Worm (Caenorhabditis elegans) whole organism, L4 larva: ENCODE data around the gene T09F3.5.

Experiments used
- F37D6.2 ChIP-seq: sonication (generic microtip); optimal IDR thresholded peaks from 2 replicates; lab custom pipeline; 2016; ENCODE audit warnings: mild to moderate bottlenecking, missing genetic modification characterization, missing compliant biosample characterization
- Y105C5A.15 ChIP-seq: fragments of 200-800 bp; sonication (Bioruptor generic); IDR thresholded peaks from 2 replicates; pipeline ENCODE4 v1.3.6; 2022; ENCODE audit warnings: missing genetic modification characterization, missing compliant biosample characterization
- ZK546.5 ChIP-seq, 2 experiments: sonication (generic microtip); optimal IDR thresholded peaks; 2 replicates each; lab custom pipeline; 2017; ENCODE audit warnings: missing biosample characterization in 2 of 2, missing genetic modification characterization in 2 of 2
- aha-1 ChIP-seq: fragments of 150-350 bp; peaks from one replicate; lab custom pipeline; 2014; ENCODE audit warnings: missing biosample characterization, missing genetic modification characterization
- aly-2 ChIP-seq: sonication (generic microtip); optimal IDR thresholded peaks from 2 replicates; lab custom pipeline; 2018; ENCODE audit warnings: missing biosample characterization, missing genetic modification characterization
- ama-1 ChIP-seq: fragments of 150-350 bp; optimal IDR thresholded peaks from 2 replicates; lab custom pipeline; 2014; ENCODE audit warnings: inconsistent platforms, mixed read lengths
- ceh-28 ChIP-seq: fragments of 150-350 bp; optimal IDR thresholded peaks from 2 replicates; lab custom pipeline; 2014; ENCODE audit warnings: missing biosample characterization, missing genetic modification reagents, missing genetic modification characterization
- ceh-32 ChIP-seq: sonication (generic microtip); optimal IDR thresholded peaks from 2 replicates; lab custom pipeline; 2016; ENCODE audit warnings: mild to moderate bottlenecking, missing genetic modification characterization, missing compliant biosample characterization; ENCODE audit not compliant: poor library complexity
- ces-1 ChIP-seq: fragments of 150-350 bp; sonication (generic microtip); optimal IDR thresholded peaks from 4 replicates; lab custom pipeline; 2014; ENCODE audit warnings: missing biosample characterization, missing genetic modification reagents, missing genetic modification characterization
- cey-2 ChIP-seq: sonication (generic microtip); optimal IDR thresholded peaks from 3 replicates; lab custom pipeline; 2017; ENCODE audit warnings: missing genetic modification characterization, mild to moderate bottlenecking, missing compliant biosample characterization, antibody characterized with exemption, borderline replicate concordance; ENCODE audit not compliant: insufficient read depth
- daf-12 ChIP-seq: fragments of 150-350 bp; optimal IDR thresholded peaks from 2 replicates; lab custom pipeline; 2014; ENCODE audit warnings: missing biosample characterization, missing genetic modification reagents, missing genetic modification characterization
- daf-16 ChIP-seq, 3 experiments: sonication (generic microtip); optimal IDR thresholded peaks; 2 replicates each; lab custom pipeline; 2016 to 2017; ENCODE audit warnings: missing genetic modification characterization in 3 of 3, missing genetic modification reagents in 3 of 3, mild to moderate bottlenecking in 2 of 3, missing compliant biosample characterization in 2 of 3, missing biosample characterization in 1 of 3, moderate library complexity in 1 of 3
- dmd-6 ChIP-seq: fragments of 200-800 bp; sonication (Bioruptor generic); IDR thresholded peaks from 2 replicates; pipeline ENCODE4 v1.3.6; 2022; ENCODE audit warnings: missing genetic modification reagents, missing genetic modification characterization, missing compliant biosample characterization
- dmd-8 ChIP-seq: fragments of 200-800 bp; sonication (Bioruptor generic); IDR thresholded peaks from 2 replicates; pipeline ENCODE4 v1.3.6; 2022; ENCODE audit warnings: missing genetic modification characterization, missing compliant biosample characterization
- dmd-9 ChIP-seq: fragments of 200-800 bp; sonication (Bioruptor generic); IDR thresholded peaks from 2 replicates; pipeline ENCODE4 v1.3.6; 2022; ENCODE audit warnings: missing genetic modification reagents, missing genetic modification characterization, missing compliant biosample characterization
- duxl-1 ChIP-seq: sonication (generic microtip); optimal IDR thresholded peaks from 2 replicates; lab custom pipeline; 2016; ENCODE audit warnings: mild to moderate bottlenecking, missing genetic modification characterization, moderate library complexity, missing compliant biosample characterization; ENCODE audit not compliant: poor library complexity
- dve-1 ChIP-seq: sonication (generic microtip); optimal IDR thresholded peaks from 2 replicates; lab custom pipeline; 2017; ENCODE audit warnings: antibody characterized with exemption, mild to moderate bottlenecking, missing genetic modification characterization, missing compliant biosample characterization; ENCODE audit not compliant: insufficient read depth
- egl-43 ChIP-seq: fragments of 200-800 bp; sonication (Bioruptor generic); IDR thresholded peaks from 2 replicates; pipeline ENCODE4 v1.3.6; 2022; ENCODE audit warnings: missing genetic modification reagents, missing genetic modification characterization, missing compliant biosample characterization
- hlh-11 ChIP-seq: fragments of 200-800 bp; sonication (Bioruptor generic); optimal IDR thresholded peaks from 2 replicates; lab custom pipeline; 2018; ENCODE audit warnings: mild to moderate bottlenecking, missing genetic modification characterization, missing compliant biosample characterization
- hlh-30 ChIP-seq: sonication (generic microtip); optimal IDR thresholded peaks from 2 replicates; lab custom pipeline; 2017; ENCODE audit warnings: antibody characterized with exemption, mild to moderate bottlenecking, missing genetic modification characterization, missing compliant biosample characterization; ENCODE audit not compliant: insufficient read depth
- lin-29 ChIP-seq: fragments of 200-800 bp; sonication (Bioruptor generic); IDR thresholded peaks from 2 replicates; pipeline ENCODE4 v1.3.6; 2022; ENCODE audit warnings: missing genetic modification reagents, missing genetic modification characterization, missing compliant biosample characterization
- lir-3 ChIP-seq: sonication (generic microtip); optimal IDR thresholded peaks from 2 replicates; lab custom pipeline; 2016; ENCODE audit warnings: mild to moderate bottlenecking, missing genetic modification characterization, missing compliant biosample characterization
- madf-9 ChIP-seq: fragments of 200-800 bp; sonication (Bioruptor generic); conservative IDR thresholded peaks from 2 replicates; pipeline ENCODE4 v1.3.6; 2022; ENCODE audit warnings: missing genetic modification reagents, missing genetic modification characterization, missing compliant biosample characterization
- mdt-29 ChIP-seq: fragments of 200-800 bp; sonication (Bioruptor generic); IDR thresholded peaks from 2 replicates; pipeline ENCODE4 v1.3.6; 2022; ENCODE audit warnings: missing genetic modification reagents, missing genetic modification characterization, missing compliant biosample characterization
- mep-1 ChIP-seq: fragments of 150-350 bp; sonication (generic microtip); optimal IDR thresholded peaks from 3 replicates; lab custom pipeline; 2014; ENCODE audit warnings: missing biosample characterization, missing genetic modification characterization
- mes-2 ChIP-seq: sonication (generic microtip); optimal IDR thresholded peaks from 2 replicates; lab custom pipeline; 2016; ENCODE audit warnings: missing genotype, mild to moderate bottlenecking, missing genetic modification characterization, missing compliant biosample characterization; ENCODE audit not compliant: poor library complexity, severe bottlenecking
- mxl-3 ChIP-seq: fragments of 200-800 bp; sonication (Bioruptor generic); optimal IDR thresholded peaks from 2 replicates; lab custom pipeline; 2018; ENCODE audit warnings: mild to moderate bottlenecking, missing genetic modification characterization, missing compliant biosample characterization
- nhr-102 ChIP-seq: sonication (generic microtip); optimal IDR thresholded peaks from 2 replicates; lab custom pipeline; 2016; ENCODE audit warnings: mild to moderate bottlenecking, missing genetic modification characterization, moderate library complexity, missing compliant biosample characterization
- nhr-11 ChIP-seq: fragments of 150-350 bp; optimal IDR thresholded peaks from 2 replicates; lab custom pipeline; 2014; ENCODE audit warnings: missing biosample characterization, missing genetic modification characterization
- nhr-111 ChIP-seq: fragments of 200-800 bp; sonication (Bioruptor generic); optimal IDR thresholded peaks from 2 replicates; lab custom pipeline; 2018; ENCODE audit warnings: mild to moderate bottlenecking, missing genetic modification characterization, missing compliant biosample characterization
- nhr-25 ChIP-seq: sonication (generic microtip); optimal IDR thresholded peaks from 2 replicates; lab custom pipeline; 2017; ENCODE audit warnings: missing genetic modification characterization, mild to moderate bottlenecking, missing compliant biosample characterization, antibody characterized with exemption, moderate library complexity, borderline replicate concordance; ENCODE audit not compliant: insufficient read depth
- nhr-28 ChIP-seq: fragments of 150-350 bp; optimal IDR thresholded peaks from 2 replicates; lab custom pipeline; 2014; ENCODE audit warnings: missing biosample characterization, missing genetic modification characterization
- nhr-42 ChIP-seq: fragments of 200-800 bp; sonication (Bioruptor generic); IDR thresholded peaks from 2 replicates; pipeline ENCODE4 v1.3.6; 2022; ENCODE audit warnings: missing genetic modification characterization, missing compliant biosample characterization
- nhr-48 ChIP-seq: sonication (generic microtip); optimal IDR thresholded peaks from 2 replicates; lab custom pipeline; 2016; ENCODE audit warnings: mild to moderate bottlenecking, missing genetic modification characterization, missing compliant biosample characterization
- nhr-77 ChIP-seq: fragments of 150-350 bp; optimal IDR thresholded peaks from 2 replicates; lab custom pipeline; 2014; ENCODE audit warnings: missing biosample characterization, missing genetic modification characterization
- pha-4 ChIP-seq, 2 experiments: fragments of 150-350 bp in 1 of 2; fragments of 200-800 bp in 1 of 2; sonication (Bioruptor generic) in 1 of 2; IDR thresholded peaks in 1 of 2; optimal IDR thresholded peaks in 1 of 2; 2 replicates each; pipeline versions ENCODE4 v1.3.6 to Lab custom; 2014 to 2022; ENCODE audit warnings: missing genetic modification characterization in 2 of 2, missing genetic modification reagents in 2 of 2, missing biosample characterization in 1 of 2, missing compliant biosample characterization in 1 of 2
- php-3 ChIP-seq: fragments of 200-800 bp; sonication (Bioruptor generic); IDR thresholded peaks from 2 replicates; pipeline ENCODE4 v1.3.6; 2022; ENCODE audit warnings: missing genetic modification reagents, missing genetic modification characterization, missing compliant biosample characterization
- pqm-1 ChIP-seq: sonication (generic microtip); optimal IDR thresholded peaks from 2 replicates; lab custom pipeline; 2017; ENCODE audit warnings: missing biosample characterization, missing genetic modification characterization
- rbr-2 ChIP-seq: sonication (generic microtip); optimal IDR thresholded peaks from 2 replicates; lab custom pipeline; 2016; ENCODE audit warnings: missing genotype, missing genetic modification characterization, missing compliant biosample characterization
- set-16 ChIP-seq: fragments of 200-800 bp; sonication (Bioruptor generic); IDR thresholded peaks from 2 replicates; pipeline ENCODE4 v1.3.6; 2022; ENCODE audit warnings: missing genetic modification reagents, missing genetic modification characterization, missing compliant biosample characterization
- snpc-4 ChIP-seq: fragments of 150-350 bp; optimal IDR thresholded peaks from 2 replicates; lab custom pipeline; 2014; ENCODE audit warnings: missing biosample characterization, missing genetic modification characterization
- tra-1 ChIP-seq: fragments of 200-800 bp; sonication (Bioruptor generic); IDR thresholded peaks from 2 replicates; pipeline ENCODE4 v1.3.6; 2022; ENCODE audit warnings: missing genetic modification reagents, missing genetic modification characterization, missing compliant biosample characterization

T09F3.5 gene

ce11 chrII:10382247-10382646 lies 14.4 kb upstream of the T09F3.5 start (continued):
- TF ChIP-seq pha-4 (GFP tag; IDR thresholded peaks at IDR 0.05; lab: Robert Waterston, UW) (peak; percentile 52; the same call in 1 of the 2 replicates), pha-4 (tag; optimal IDR thresholded peaks at IDR 0.05; lab: Kevin White, UChicago) (peak; percentile 48), cey-2 (tag; lab: Kevin White, UChicago) (no peak), nhr-11 (tag; lab: Kevin White, UChicago) (no peak), ZK546.5 (tag; optimal IDR thresholded peaks at IDR 0.05; lab: Kevin White, UChicago) (no peak), ceh-28 (tag; lab: Kevin White, UChicago) (peak; percentile 11), tra-1 (GFP tag; lab: Robert Waterston, UW) (no peak), set-16 (peak; percentile 39; the same call in 1 of the 2 replicates), Y105C5A.15 (GFP tag; lab: Robert Waterston, UW) (no peak), duxl-1 (tag; lab: Kevin White, UChicago) (peak; percentile 38), daf-12 (tag; lab: Kevin White, UChicago) (no peak), egl-43 (GFP tag; lab: Robert Waterston, UW) (peak; percentile 54; the same call in 1 of the 2 replicates)

DNA sequence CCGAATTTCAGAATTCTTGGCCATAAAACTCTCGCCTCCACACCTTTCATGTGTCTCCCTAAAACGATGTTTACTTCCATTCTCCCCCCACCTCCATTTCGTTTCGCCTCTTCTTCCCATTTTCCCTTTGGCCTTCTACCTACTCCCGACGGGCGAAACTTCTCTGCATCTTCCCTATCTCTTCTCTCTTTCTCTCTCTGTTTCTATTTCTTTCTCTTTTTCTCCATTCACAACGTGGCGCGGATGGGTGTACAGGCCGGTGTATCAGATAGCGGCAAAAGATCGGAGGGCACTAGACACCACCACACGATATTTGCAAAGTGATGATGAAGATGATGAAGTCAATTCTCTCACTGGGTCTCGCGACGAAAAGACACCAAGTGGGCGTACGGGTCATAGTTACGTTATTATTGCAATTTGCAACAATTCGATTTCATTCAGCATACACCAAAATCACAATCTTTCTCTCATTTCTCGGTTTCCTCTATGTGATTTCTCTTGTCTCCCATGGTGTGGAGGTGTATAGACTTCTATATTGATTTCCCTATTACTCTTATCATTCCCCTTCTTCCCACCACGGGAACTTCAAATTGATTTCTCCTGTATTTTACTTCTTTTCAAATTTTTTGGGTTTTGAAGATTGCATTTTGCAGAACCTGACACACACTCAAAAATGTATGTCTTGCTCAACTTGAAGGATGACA lies 11.8 kb upstream of the T09F3.5 start, which contains the start of gene ztf-27:
ztf-27 (plus strand) TSS at position 654 of the 704 bp plus-strand sequence.
- TF ChIP-seq ama-1 = no peak
- no peak for TF ChIP-seq daf-16 (GFP tag; optimal IDR thresholded peaks at IDR 0.05; lab: Kevin White, UChicago)
- TF ChIP-seq daf-16 (tag; optimal IDR thresholded peaks at IDR 0.05; lab: Kevin White, UChicago) = peak; percentile 84
- TF ChIP-seq madf-9 (GFP tag; lab: Robert Waterston, UW) = no peak
- no peak for TF ChIP-seq snpc-4
- no peak for TF ChIP-seq set-16
- no peak for TF ChIP-seq nhr-42 (GFP tag; lab: Robert Waterston, UW)
- no peak for TF ChIP-seq mdt-29 (GFP tag; lab: Robert Waterston, UW)
- no peak for TF ChIP-seq nhr-48 (tag; lab: Kevin White, UChicago)
- peak; percentile 77 for TF ChIP-seq hlh-11 (tag; lab: Kevin White, UChicago)
- TF ChIP-seq nhr-111 (GFP tag; lab: Kevin White, UChicago) = no peak
- TF ChIP-seq aha-1 = no peak
- peak; percentile 2 for TF ChIP-seq pqm-1
- TF ChIP-seq dmd-8 = no peak
- no peak for TF ChIP-seq ceh-32 (tag; lab: Kevin White, UChicago)
- TF ChIP-seq php-3 (GFP tag; lab: Robert Waterston, UW) = no peak
- TF ChIP-seq rbr-2 (tag; lab: Kevin White, UChicago) = peak; percentile 15
- TF ChIP-seq egl-43 (GFP tag; lab: Robert Waterston, UW) = 0 out of 2 replicates have a peak, but pooled peaks have one; percentile 4
- peak; percentile 14 for TF ChIP-seq nhr-77 (tag; lab: Kevin White, UChicago)
- TF ChIP-seq nhr-102 (tag; lab: Kevin White, UChicago) = peak; percentile 11
- no peak for TF ChIP-seq lin-29 (GFP tag; lab: Robert Waterston, UW)
- TF ChIP-seq dve-1 (tag; lab: Kevin White, UChicago) = peak; percentile 55
- peak; percentile 17 for TF ChIP-seq hlh-30 (tag; lab: Kevin White, UChicago)
- peak; percentile 56 for TF ChIP-seq nhr-25 (tag; lab: Kevin White, UChicago)
- peak; percentile 56 for TF ChIP-seq mep-1 (tag; lab: Kevin White, UChicago)
- TF ChIP-seq mxl-3 = peak; percentile 65
- no peak for TF ChIP-seq F37D6.2 (tag; lab: Kevin White, UChicago)
- no peak for TF ChIP-seq lir-3 (tag; lab: Kevin White, UChicago)
- peak; percentile 36 for TF ChIP-seq nhr-28
- no peak for TF ChIP-seq Y105C5A.15 (GFP tag; lab: Robert Waterston, UW)
- TF ChIP-seq mes-2 = peak; percentile 39
- TF ChIP-seq dmd-6 (GFP tag; lab: Robert Waterston, UW) = 0 out of 2 replicates have a peak, but pooled peaks have one; percentile 6
- no peak for TF ChIP-seq ZK546.5 (tag; optimal IDR thresholded peaks at IDR 0.05; lab: Kevin White, UChicago)
- no peak for TF ChIP-seq dmd-9 (GFP tag; lab: Robert Waterston, UW)
- no peak for TF ChIP-seq tra-1 (GFP tag; lab: Robert Waterston, UW)
- TF ChIP-seq aly-2 (tag; lab: Kevin White, UChicago) = no peak
- no peak for TF ChIP-seq daf-12 (tag; lab: Kevin White, UChicago)
- no peak for TF ChIP-seq ces-1 (GFP tag; lab: Kevin White, UChicago)
